Fruit fly (Drosophila melanogaster): ENCODE data around the gene form3.

dm6 chr3L:7134818-7135217, 40.2 kb downstream of the form3 start:
- no peak for TF ChIP-seq CG8478 (optimal IDR thresholded peaks at IDR 0.05)
- no peak for TF ChIP-seq CTCF (optimal IDR thresholded peaks at IDR 0.05)

All from S2 (cell line).